Worm (Caenorhabditis elegans) whole organism, young adult: ENCODE measurements around the gene ent-1.

Experiments used
- F39B2.1 ChIP-seq: fragments of 200-800 bp; sonication (Bioruptor generic); IDR thresholded peaks from 2 replicates; pipeline ENCODE4 v1.3.6; 2022; ENCODE audit warnings: missing genetic modification reagents, missing genetic modification characterization, missing compliant biosample characterization
- Y53G8AR.9 ChIP-seq: fragments of 200-800 bp; sonication (Bioruptor generic); conservative IDR thresholded peaks from 2 replicates; pipeline ENCODE4 v1.3.6; 2022; ENCODE audit warnings: missing genetic modification reagents, missing genetic modification characterization, missing compliant biosample characterization
- ceh-79 ChIP-seq: sonication (generic microtip); optimal IDR thresholded peaks from 2 replicates; lab custom pipeline; 2017; ENCODE audit warnings: mild to moderate bottlenecking, missing genetic modification characterization, missing compliant biosample characterization
- gei-17 ChIP-seq: fragments of 200-800 bp; sonication (Bioruptor generic); optimal IDR thresholded peaks from 2 replicates; lab custom pipeline; 2018; ENCODE audit warnings: mild to moderate bottlenecking, missing genetic modification characterization, missing compliant biosample characterization
- him-1 ChIP-seq: sonication (generic microtip); optimal IDR thresholded peaks from 2 replicates; lab custom pipeline; 2016; ENCODE audit warnings: missing genotype, missing genetic modification reagents, missing genetic modification characterization, missing compliant biosample characterization
- lin-35 ChIP-seq, 3 experiments: fragments of 150-350 bp in 2 of 3; sonication (generic microtip) in 1 of 3; optimal IDR thresholded peaks; 2 replicates each; lab custom pipeline; 2014 to 2018; ENCODE audit warnings: missing biosample characterization in 3 of 3, missing genetic modification characterization in 3 of 3, missing genetic modification reagents in 3 of 3
- mes-4 ChIP-seq: sonication (generic microtip); optimal IDR thresholded peaks from 2 replicates; lab custom pipeline; 2016; ENCODE audit warnings: missing genotype, missing genetic modification characterization, missing compliant biosample characterization
- unc-62 ChIP-seq: fragments of 150-350 bp; optimal IDR thresholded peaks from 2 replicates; lab custom pipeline; 2014; ENCODE audit warnings: missing biosample characterization, missing genetic modification reagents, missing genetic modification characterization
- zfh-2 ChIP-seq: fragments of 200-800 bp; sonication (Bioruptor generic); conservative IDR thresholded peaks from 2 replicates; pipeline ENCODE4 v1.3.6; 2022; ENCODE audit warnings: missing genetic modification reagents, missing genetic modification characterization, missing compliant biosample characterization

ce11 chrIV:11673543-11673942 is 18.3 kb upstream of the ent-1 start, which contains the start of gene inx-8:
- TF ChIP-seq zfh-2 (GFP tag; lab: Robert Waterston, UW) = no peak
- no peak for TF ChIP-seq mes-4
- no peak for TF ChIP-seq unc-62 (GFP tag; lab: Kevin White, UChicago)
- no peak for TF ChIP-seq ceh-79 (tag; lab: Kevin White, UChicago)
- no peak for TF ChIP-seq him-1 (tag; lab: Kevin White, UChicago)
- TF ChIP-seq lin-35 (GFP tag; optimal IDR thresholded peaks at IDR 0.05; lab: Kevin White, UChicago) = no peak
- no peak for TF ChIP-seq F39B2.1 (GFP tag; lab: Robert Waterston, UW)
- no peak for TF ChIP-seq gei-17 (GFP tag; lab: Kevin White, UChicago)
- TF ChIP-seq Y53G8AR.9 (GFP tag; lab: Robert Waterston, UW) = no peak
